Worm (Caenorhabditis elegans) whole organism, L2 larva: ENCODE results near the gene R166.3.

ENCODE experiments used
- C34F6.9 ChIP-seq: fragments of 150-350 bp; optimal IDR thresholded peaks from 2 replicates; lab custom pipeline; 2014; ENCODE audit warnings: missing biosample characterization, missing genetic modification characterization
- F13H6.1 ChIP-seq: sonication (generic microtip); optimal IDR thresholded peaks from 2 replicates; lab custom pipeline; 2016; ENCODE audit warnings: missing genetic modification characterization, missing compliant biosample characterization
- R02D3.7 ChIP-seq: fragments of 150-350 bp; optimal IDR thresholded peaks from 2 replicates; lab custom pipeline; 2014; ENCODE audit warnings: missing biosample characterization, missing genetic modification characterization
- Y55F3AM.14 ChIP-seq: fragments of 200-800 bp; sonication (Bioruptor generic); optimal IDR thresholded peaks from 2 replicates; lab custom pipeline; 2018; ENCODE audit warnings: mild to moderate bottlenecking, missing genetic modification characterization, missing compliant biosample characterization
- ZK546.5 ChIP-seq: sonication (generic microtip); optimal IDR thresholded peaks from 2 replicates; lab custom pipeline; 2017; ENCODE audit warnings: missing biosample characterization, missing genetic modification characterization
- alr-1 ChIP-seq: fragments of 150-350 bp; optimal IDR thresholded peaks from 2 replicates; lab custom pipeline; 2014; ENCODE audit warnings: missing biosample characterization, missing genetic modification characterization
- aly-2 ChIP-seq: fragments of 150-350 bp; optimal IDR thresholded peaks from 2 replicates; lab custom pipeline; 2014; ENCODE audit warnings: missing biosample characterization, missing genetic modification characterization
- ama-1 ChIP-seq: fragments of 150-350 bp; optimal IDR thresholded peaks from 2 replicates; lab custom pipeline; 2018; ENCODE audit warnings: inconsistent platforms
- blmp-1 ChIP-seq: sonication (generic microtip); optimal IDR thresholded peaks from 2 replicates; lab custom pipeline; 2017; ENCODE audit warnings: missing genetic modification characterization, mild to moderate bottlenecking, missing compliant biosample characterization, antibody characterized with exemption, moderate library complexity; ENCODE audit not compliant: insufficient read depth
- ceh-16 ChIP-seq: fragments of 150-350 bp; optimal IDR thresholded peaks from 2 replicates; lab custom pipeline; 2014; ENCODE audit warnings: missing biosample characterization, missing genetic modification characterization
- ceh-82 ChIP-seq: fragments of 150-350 bp; optimal IDR thresholded peaks from 2 replicates; lab custom pipeline; 2014; ENCODE audit warnings: missing biosample characterization, missing genetic modification characterization
- crh-2 ChIP-seq: sonication (generic microtip); optimal IDR thresholded peaks from 2 replicates; lab custom pipeline; 2017; ENCODE audit warnings: missing biosample characterization, missing genetic modification characterization
- dmd-4 ChIP-seq: sonication (generic microtip); optimal IDR thresholded peaks from 2 replicates; lab custom pipeline; 2017; ENCODE audit warnings: missing biosample characterization, missing genetic modification characterization
- egl-27 ChIP-seq: sonication (generic microtip); optimal IDR thresholded peaks from 3 replicates; lab custom pipeline; 2017; ENCODE audit warnings: missing biosample characterization, missing genetic modification reagents, missing genetic modification characterization
- elt-1 ChIP-seq: fragments of 150-350 bp; optimal IDR thresholded peaks from 2 replicates; lab custom pipeline; 2014; ENCODE audit warnings: missing biosample characterization, missing genetic modification characterization
- elt-3 ChIP-seq: sonication (generic microtip); optimal IDR thresholded peaks from 2 replicates; lab custom pipeline; 2017; ENCODE audit warnings: missing biosample characterization, missing genetic modification characterization
- fos-1 ChIP-seq: fragments of 150-350 bp; optimal IDR thresholded peaks from 2 replicates; lab custom pipeline; 2014; ENCODE audit warnings: missing biosample characterization, missing genetic modification characterization
- gmeb-1 ChIP-seq: fragments of 150-350 bp; optimal IDR thresholded peaks from 2 replicates; lab custom pipeline; 2014; ENCODE audit warnings: missing biosample characterization, missing genetic modification characterization
- lin-11 ChIP-seq: fragments of 150-350 bp; sonication (generic microtip); optimal IDR thresholded peaks from 2 replicates; lab custom pipeline; 2014; ENCODE audit warnings: missing biosample characterization, missing genetic modification characterization, inconsistent platforms, mixed read lengths
- lin-13 ChIP-seq: fragments of 150-350 bp; optimal IDR thresholded peaks from 2 replicates; lab custom pipeline; 2014; ENCODE audit warnings: missing biosample characterization, missing genetic modification reagents, missing genetic modification characterization
- lin-39 ChIP-seq: fragments of 150-350 bp; optimal IDR thresholded peaks from 2 replicates; lab custom pipeline; 2014; ENCODE audit warnings: missing biosample characterization, missing genetic modification reagents, missing genetic modification characterization
- lsy-2 ChIP-seq, 2 experiments: fragments of 150-350 bp in 1 of 2; sonication (generic microtip) in 1 of 2; optimal IDR thresholded peaks; 2 replicates each; lab custom pipeline; 2014 to 2017; ENCODE audit warnings: missing biosample characterization in 2 of 2, missing genetic modification characterization in 2 of 2
- mab-5 ChIP-seq: fragments of 150-350 bp; optimal IDR thresholded peaks from 2 replicates; lab custom pipeline; 2014; ENCODE audit warnings: missing biosample characterization, missing genetic modification characterization
- mbf-1 ChIP-seq: sonication (generic microtip); optimal IDR thresholded peaks from 2 replicates; lab custom pipeline; 2017; ENCODE audit warnings: missing biosample characterization, missing genetic modification characterization
- mdl-1 ChIP-seq, 2 experiments: fragments of 150-350 bp in 1 of 2; sonication (generic microtip) in 1 of 2; optimal IDR thresholded peaks; 2 replicates each; lab custom pipeline; 2017; ENCODE audit warnings: missing biosample characterization in 2 of 2, missing genetic modification characterization in 2 of 2
- nhr-10 ChIP-seq: sonication (generic microtip); optimal IDR thresholded peaks from 2 replicates; lab custom pipeline; 2017; ENCODE audit warnings: missing biosample characterization, missing genetic modification characterization
- nhr-11 ChIP-seq: fragments of 150-350 bp; optimal IDR thresholded peaks from 2 replicates; lab custom pipeline; 2014; ENCODE audit warnings: missing biosample characterization, missing genetic modification characterization
- nhr-12 ChIP-seq: fragments of 150-350 bp; optimal IDR thresholded peaks from 2 replicates; lab custom pipeline; 2014; ENCODE audit warnings: missing biosample characterization, missing genetic modification characterization
- nhr-129 ChIP-seq: fragments of 150-350 bp; optimal IDR thresholded peaks from 2 replicates; lab custom pipeline; 2014; ENCODE audit warnings: missing biosample characterization, missing genetic modification characterization
- nhr-21 ChIP-seq: fragments of 150-350 bp; optimal IDR thresholded peaks from 2 replicates; lab custom pipeline; 2014; ENCODE audit warnings: missing biosample characterization, missing genetic modification characterization
- nhr-23 ChIP-seq: fragments of 150-350 bp; optimal IDR thresholded peaks from 2 replicates; lab custom pipeline; 2014; ENCODE audit warnings: missing biosample characterization, missing genetic modification reagents, missing genetic modification characterization
- nhr-237 ChIP-seq: fragments of 150-350 bp; optimal IDR thresholded peaks from 2 replicates; lab custom pipeline; 2014; ENCODE audit warnings: missing biosample characterization, missing genetic modification characterization
- nhr-25 ChIP-seq: fragments of 150-350 bp; sonication (generic microtip); optimal IDR thresholded peaks from 3 replicates; lab custom pipeline; 2014; ENCODE audit warnings: missing biosample characterization, missing genetic modification characterization
- nhr-6 ChIP-seq: fragments of 150-350 bp; optimal IDR thresholded peaks from 2 replicates; lab custom pipeline; 2014; ENCODE audit warnings: missing biosample characterization, missing genetic modification characterization
- nhr-77 ChIP-seq: fragments of 150-350 bp; optimal IDR thresholded peaks from 2 replicates; lab custom pipeline; 2014; ENCODE audit warnings: missing biosample characterization, missing genetic modification characterization
- peb-1 ChIP-seq: fragments of 150-350 bp; optimal IDR thresholded peaks from 2 replicates; lab custom pipeline; 2014; ENCODE audit warnings: missing biosample characterization, missing genetic modification characterization
- sem-4 ChIP-seq: fragments of 150-350 bp; optimal IDR thresholded peaks from 2 replicates; lab custom pipeline; 2014; ENCODE audit warnings: missing biosample characterization, missing genetic modification reagents, missing genetic modification characterization
- skn-1 ChIP-seq: sonication (generic microtip); optimal IDR thresholded peaks from 2 replicates; lab custom pipeline; 2017; ENCODE audit warnings: missing biosample characterization, missing genetic modification characterization
- sma-3 ChIP-seq: sonication (generic microtip); optimal IDR thresholded peaks from 2 replicates; lab custom pipeline; 2016; ENCODE audit warnings: missing genetic modification reagents, missing genetic modification characterization, missing compliant biosample characterization
- sma-9 ChIP-seq, 2 experiments: fragments of 150-350 bp in 1 of 2; sonication (generic microtip) in 1 of 2; optimal IDR thresholded peaks; 2 replicates each; lab custom pipeline; 2014 to 2016; ENCODE audit warnings: missing genetic modification characterization in 2 of 2, mild to moderate bottlenecking in 1 of 2, missing biosample characterization in 1 of 2, missing compliant biosample characterization in 1 of 2, missing genetic modification reagents in 1 of 2, moderate library complexity in 1 of 2
- snpc-4 ChIP-seq: fragments of 150-350 bp; optimal IDR thresholded peaks from 2 replicates; lab custom pipeline; 2014; ENCODE audit warnings: missing biosample characterization, missing genetic modification characterization
- unc-39 ChIP-seq: fragments of 150-350 bp; optimal IDR thresholded peaks from 2 replicates; lab custom pipeline; 2014; ENCODE audit warnings: missing biosample characterization, missing genetic modification characterization
- unc-55 ChIP-seq: fragments of 150-350 bp; sonication (generic microtip); optimal IDR thresholded peaks from 3 replicates; lab custom pipeline; 2014; ENCODE audit warnings: missing biosample characterization, missing genetic modification reagents, missing genetic modification characterization
- unc-62 ChIP-seq: fragments of 150-350 bp; optimal IDR thresholded peaks from 2 replicates; lab custom pipeline; 2014; ENCODE audit warnings: missing biosample characterization, missing genetic modification reagents, missing genetic modification characterization
- zag-1 ChIP-seq: fragments of 150-350 bp; optimal IDR thresholded peaks from 2 replicates; lab custom pipeline; 2014; ENCODE audit warnings: missing biosample characterization, missing genetic modification characterization
- ztf-1 ChIP-seq: fragments of 200-800 bp; sonication (Bioruptor generic); conservative IDR thresholded peaks from 2 replicates; pipeline ENCODE4 v1.3.6; 2022; ENCODE audit warnings: missing genetic modification characterization, missing compliant biosample characterization
- ztf-11 ChIP-seq: sonication (generic microtip); optimal IDR thresholded peaks from 2 replicates; lab custom pipeline; 2017; ENCODE audit warnings: missing biosample characterization, missing genetic modification characterization
- ztf-4 ChIP-seq: fragments of 150-350 bp; optimal IDR thresholded peaks from 2 replicates; lab custom pipeline; 2014; ENCODE audit warnings: missing biosample characterization, missing genetic modification characterization

The R166.3 gene

DNA sequence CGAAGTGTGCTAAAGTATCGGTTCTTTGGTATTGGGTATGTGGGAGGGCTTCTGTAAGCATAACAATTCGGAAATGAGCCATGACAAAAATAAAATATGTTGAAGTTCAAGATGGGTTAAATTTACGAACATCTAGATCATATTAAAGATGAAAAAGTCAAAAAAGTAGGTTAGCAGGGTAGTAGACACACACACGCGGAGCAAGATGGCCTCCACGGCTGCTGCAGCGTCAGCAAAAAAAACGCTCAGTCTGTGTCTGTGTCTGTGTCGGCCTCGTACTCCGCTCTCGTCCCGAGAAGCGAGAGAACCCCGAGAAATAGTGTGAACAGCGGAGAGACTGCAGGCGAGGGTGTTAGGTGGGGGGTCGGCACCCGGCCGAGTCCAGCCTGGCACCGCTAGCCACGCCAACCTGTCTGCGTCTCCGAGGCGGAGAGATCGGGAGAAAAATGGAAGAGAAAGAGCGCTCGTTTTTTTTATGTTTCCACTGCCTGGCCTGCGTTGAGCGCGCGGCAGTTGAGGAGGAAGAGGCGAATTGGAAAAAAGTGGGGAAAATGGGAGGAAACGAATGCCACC, 36.6 kb downstream of the R166.3 start, which contains the start of gene myrf-1 (continued):
- peak; percentile 82 for TF ChIP-seq nhr-21 (tag; lab: Kevin White, UChicago)
- TF ChIP-seq ztf-4: peak; percentile 63
- TF ChIP-seq ztf-11 (tag; lab: Kevin White, UChicago): no peak
- peak; percentile 80 for TF ChIP-seq unc-55 (GFP tag; lab: Kevin White, UChicago)
- no peak for TF ChIP-seq dmd-4
- peak; percentile 93 for TF ChIP-seq zag-1
- no peak for TF ChIP-seq alr-1 (tag; lab: Kevin White, UChicago)
- peak; percentile 84 for TF ChIP-seq nhr-129 (tag; lab: Kevin White, UChicago)
- TF ChIP-seq mdl-1 (tag; optimal IDR thresholded peaks at IDR 0.05; lab: Kevin White, UChicago): peak; percentile 64 to 85
- no peak for TF ChIP-seq ztf-1 (GFP tag; lab: Robert Waterston, UW)
- no peak for TF ChIP-seq nhr-10 (tag; lab: Kevin White, UChicago)
- no peak for TF ChIP-seq ama-1 (lab: Kevin White, UChicago)

DNA sequence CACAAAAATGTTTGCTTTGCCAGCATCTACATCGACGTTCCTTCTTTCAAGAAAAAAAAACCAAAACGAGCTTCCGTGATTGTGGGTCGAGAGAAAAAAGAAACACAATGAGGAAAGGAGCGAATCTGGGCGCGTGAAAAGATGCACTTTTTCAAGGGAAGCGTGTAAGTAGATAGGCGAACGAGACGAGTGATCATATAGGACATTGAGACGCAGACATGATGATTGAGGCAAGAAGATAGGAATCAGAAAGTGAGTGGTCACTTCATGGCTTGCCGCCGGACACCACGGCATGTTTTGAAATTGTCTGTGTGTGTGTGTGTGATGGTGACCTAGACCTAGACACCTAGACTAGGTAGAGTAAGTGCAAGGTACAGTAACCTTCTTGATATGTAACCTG, 37.6 kb downstream of the R166.3 start:
- TF ChIP-seq Y55F3AM.14 (GFP tag; lab: Kevin White, UChicago) (no peak), unc-55 (GFP tag; lab: Kevin White, UChicago) (no peak), sem-4 (peak; percentile 83), nhr-237 (tag; lab: Kevin White, UChicago) (no peak), ztf-4 (no peak), R02D3.7 (tag; lab: Kevin White, UChicago) (no peak), blmp-1 (peak; percentile 95), nhr-129 (tag; lab: Kevin White, UChicago) (peak; percentile 66), mbf-1 (tag; lab: Kevin White, UChicago) (no peak), ztf-11 (tag; lab: Kevin White, UChicago) (no peak), mdl-1 (tag; optimal IDR thresholded peaks at IDR 0.05; lab: Kevin White, UChicago) (peak; percentile 49 to 69), egl-27 (peak; percentile 38), alr-1 (tag; lab: Kevin White, UChicago) (no peak), gmeb-1 (tag; lab: Kevin White, UChicago) (no peak), ama-1 (lab: Kevin White, UChicago) (no peak), nhr-23 (tag; lab: Kevin White, UChicago) (no peak), sma-3 (GFP tag; lab: Kevin White, UChicago) (peak; percentile 59), unc-62 (GFP tag; lab: Kevin White, UChicago) (no peak), crh-2 (tag; lab: Kevin White, UChicago) (peak; percentile 51), dmd-4 (no peak), skn-1 (tag; lab: Kevin White, UChicago) (no peak), lin-39 (tag; lab: Kevin White, UChicago) (no peak), lin-13 (peak; percentile 25), nhr-10 (tag; lab: Kevin White, UChicago) (no peak), nhr-21 (tag; lab: Kevin White, UChicago) (peak; percentile 75), peb-1 (no peak), fos-1 (tag; lab: Kevin White, UChicago) (peak; percentile 83), ceh-16 (tag; lab: Kevin White, UChicago) (peak; percentile 44), ceh-82 (no peak), lsy-2 (tag; optimal IDR thresholded peaks at IDR 0.05; lab: Kevin White, UChicago) (peak in 1 of 2 experiments; percentile 73), nhr-6 (tag; lab: Kevin White, UChicago) (no peak), elt-1 (tag; lab: Kevin White, UChicago) (no peak), ZK546.5 (tag; lab: Kevin White, UChicago) (no peak), zag-1 (peak; percentile 51), unc-39 (tag; lab: Kevin White, UChicago) (no peak), snpc-4 (tag; lab: Kevin White, UChicago) (no peak), elt-3 (tag; lab: Kevin White, UChicago) (no peak), nhr-12 (tag; lab: Kevin White, UChicago) (no peak), nhr-11 (tag; lab: Kevin White, UChicago) (no peak), ztf-1 (GFP tag; lab: Robert Waterston, UW) (no peak), nhr-77 (tag; lab: Kevin White, UChicago) (peak; percentile 3), sma-9 (GFP tag; optimal IDR thresholded peaks at IDR 0.05; lab: Kevin White, UChicago) (peak; percentile 82), sma-9 (tag; optimal IDR thresholded peaks at IDR 0.05; lab: Kevin White, UChicago) (no peak), mab-5 (no peak), lin-11 (tag; lab: Kevin White, UChicago) (no peak), C34F6.9 (peak; percentile 60), aly-2 (no peak), nhr-25 (tag; lab: Kevin White, UChicago) (peak; percentile 52), F13H6.1 (tag; lab: Kevin White, UChicago) (peak; percentile 89)
